Fruit fly (Drosophila melanogaster) whole organism, embryonic: ENCODE data around the gene Hexo1.

Source experiments
- ATbp ChIP-seq: fragments of 200-800 bp; sonication (Bioruptor generic); optimal IDR thresholded peaks from 2 replicates; lab custom pipeline; 2017; ENCODE audit warnings: missing biosample characterization, mild to moderate bottlenecking, missing genetic modification characterization, missing genetic modification reagents
- B-H1 ChIP-seq: fragments of 200-800 bp; sonication (Bioruptor generic); IDR thresholded peaks from 3 replicates; pipeline ENCODE4 v1.3.6; 2022; ENCODE audit warnings: missing biosample characterization, missing genetic modification characterization
- CG10267 ChIP-seq: fragments of 200-800 bp; sonication (Bioruptor generic); optimal IDR thresholded peaks from 2 replicates; lab custom pipeline; 2018; ENCODE audit warnings: missing biosample characterization, mild to moderate bottlenecking, missing genetic modification characterization, moderate library complexity
- CG10959 ChIP-seq: fragments of 200-800 bp; sonication (Bioruptor generic); IDR thresholded peaks from 2 replicates; pipeline ENCODE4 v1.3.6; 2022; ENCODE audit warnings: missing biosample characterization, missing genetic modification characterization
- CG11085 ChIP-seq: fragments of 200-800 bp; sonication (Bioruptor generic); IDR thresholded peaks from 2 replicates; pipeline ENCODE4 v1.3.6; 2022; ENCODE audit warnings: missing biosample characterization, missing genetic modification characterization
- CG12104 ChIP-seq: fragments of 200-800 bp; sonication (Bioruptor generic); optimal IDR thresholded peaks from 3 replicates; lab custom pipeline; 2016; ENCODE audit warnings: missing biosample characterization, missing genetic modification characterization
- CG13775 ChIP-seq: fragments of 200-800 bp; sonication (Bioruptor generic); optimal IDR thresholded peaks from 3 replicates; lab custom pipeline; 2017; ENCODE audit warnings: missing biosample characterization, mild to moderate bottlenecking, missing genetic modification characterization
- CG14014 ChIP-seq: fragments of 200-800 bp; sonication (Bioruptor generic); IDR thresholded peaks from 2 replicates; pipeline ENCODE4 v1.3.6; 2022; ENCODE audit warnings: missing biosample characterization, missing genetic modification characterization
- CG14860 ChIP-seq: fragments of 200-800 bp; sonication (Bioruptor generic); IDR thresholded peaks from 3 replicates; pipeline ENCODE4 v1.3.6; 2022; ENCODE audit warnings: missing biosample characterization, missing genetic modification characterization; ENCODE audit not compliant: partially characterized antibody
- CG2199 ChIP-seq: fragments of 200-800 bp; sonication (Bioruptor generic); IDR thresholded peaks from 3 replicates; pipeline ENCODE4 v1.3.6; 2022; ENCODE audit warnings: missing biosample characterization, missing genetic modification characterization
- CG32767 ChIP-seq: fragments of 200-800 bp; sonication (Bioruptor generic); IDR thresholded peaks from 2 replicates; pipeline ENCODE4 v1.3.6; 2022; ENCODE audit warnings: missing biosample characterization, missing genetic modification characterization
- CG34422 ChIP-seq: fragments of 200-800 bp; sonication (Bioruptor generic); IDR thresholded peaks from 3 replicates; pipeline ENCODE4 v1.3.6; 2022; ENCODE audit warnings: missing biosample characterization, missing genetic modification characterization
- CG4617 ChIP-seq: fragments of 200-800 bp; sonication (Bioruptor generic); optimal IDR thresholded peaks from 3 replicates; lab custom pipeline; 2016; ENCODE audit warnings: missing biosample characterization, missing genetic modification characterization, borderline replicate concordance
- CG4820 ChIP-seq: fragments of 200-800 bp; sonication (Bioruptor generic); optimal IDR thresholded peaks from 3 replicates; lab custom pipeline; 2016; ENCODE audit warnings: missing biosample characterization, missing genetic modification characterization
- CG5180 ChIP-seq: fragments of 200-800 bp; sonication (Bioruptor generic); optimal IDR thresholded peaks from 3 replicates; lab custom pipeline; 2017; ENCODE audit warnings: missing biosample characterization, missing genetic modification characterization, mild to moderate bottlenecking, moderate library complexity, missing genetic modification reagents
- CG6854 ChIP-seq: fragments of 200-800 bp; sonication (Bioruptor generic); optimal IDR thresholded peaks from 3 replicates; lab custom pipeline; 2017; ENCODE audit warnings: missing biosample characterization, mild to moderate bottlenecking, missing genetic modification characterization
- Hmr ChIP-seq: fragments of 200-800 bp; sonication (Bioruptor generic); optimal IDR thresholded peaks from 3 replicates; lab custom pipeline; 2017; ENCODE audit warnings: mild to moderate bottlenecking, missing biosample characterization, missing genetic modification reagents, missing genetic modification characterization
- Hr78 ChIP-seq, 2 experiments: fragments of 200-800 bp in 1 of 2; fragments of >200 bp in 1 of 2; sonication (Bioruptor generic) in 1 of 2; optimal IDR thresholded peaks; 2 replicates each; lab custom pipeline; 2017 to 2019; ENCODE audit warnings: missing biosample characterization in 2 of 2, missing genetic modification characterization in 2 of 2, mild to moderate bottlenecking in 1 of 2, moderate library complexity in 1 of 2
- Lhr ChIP-seq: fragments of 200-800 bp; sonication (Bioruptor generic); optimal IDR thresholded peaks from 3 replicates; lab custom pipeline; 2017; ENCODE audit warnings: mild to moderate bottlenecking, missing biosample characterization, missing genetic modification reagents, missing genetic modification characterization
- MTF-1 ChIP-seq: fragments of 200-800 bp; sonication (Bioruptor generic); optimal IDR thresholded peaks from 2 replicates; lab custom pipeline; 2018; ENCODE audit warnings: missing biosample characterization, mild to moderate bottlenecking, missing genetic modification characterization, borderline replicate concordance
- Med ChIP-seq: fragments of 200-800 bp; sonication (Bioruptor generic); peaks from one replicate; lab custom pipeline; 2016; ENCODE audit warnings: missing biosample characterization, missing genetic modification characterization, mild to moderate bottlenecking, inconsistent platforms, moderate library complexity
- Pdp1 ChIP-seq, 2 experiments: fragments of 200-800 bp; sonication (Bioruptor generic); optimal IDR thresholded peaks; 3 replicates each; lab custom pipeline; 2016; ENCODE audit warnings: missing biosample characterization in 2 of 2, missing genetic modification characterization in 2 of 2, mild to moderate bottlenecking in 1 of 2, moderate library complexity in 1 of 2
- Ptx1 ChIP-seq: fragments of 200-800 bp; sonication (Bioruptor generic); IDR thresholded peaks from 2 replicates; pipeline ENCODE4 v1.3.6; 2022; ENCODE audit warnings: missing biosample characterization, missing genetic modification characterization
- Trl ChIP-seq, 3 experiments: fragments of >200 bp in 2 of 3; fragments of 200-800 bp in 1 of 3; sonication (Bioruptor generic) in 1 of 3; optimal IDR thresholded peaks; 2 replicates in 1 of 3; 3 replicates in 2 of 3; lab custom pipeline; 2016 to 2017; ENCODE audit warnings: missing biosample characterization in 1 of 3, missing genetic modification characterization in 1 of 3
- YL-1 ChIP-seq: fragments of 200-800 bp; sonication (Bioruptor generic); optimal IDR thresholded peaks from 3 replicates; lab custom pipeline; 2017; ENCODE audit warnings: missing biosample characterization, mild to moderate bottlenecking, missing genetic modification characterization
- bbx ChIP-seq: fragments of 200-800 bp; sonication (Bioruptor generic); IDR thresholded peaks from 2 replicates; pipeline ENCODE4 v1.3.6; 2022; ENCODE audit warnings: missing biosample characterization, missing genetic modification characterization; ENCODE audit not compliant: partially characterized antibody
- bigmax ChIP-seq: fragments of 200-800 bp; sonication (Bioruptor generic); optimal IDR thresholded peaks from 2 replicates; lab custom pipeline; 2018; ENCODE audit warnings: missing biosample characterization, mild to moderate bottlenecking, missing genetic modification characterization
- bsh ChIP-seq, 2 experiments: fragments of 200-800 bp; sonication (Bioruptor generic); optimal IDR thresholded peaks; 2 replicates each; lab custom pipeline; 2017 to 2018; ENCODE audit warnings: mild to moderate bottlenecking in 2 of 2, missing biosample characterization in 2 of 2, missing genetic modification characterization in 2 of 2, moderate library complexity in 1 of 2
- cato ChIP-seq: fragments of 200-800 bp; sonication (Bioruptor generic); optimal IDR thresholded peaks from 2 replicates; lab custom pipeline; 2016; ENCODE audit warnings: missing biosample characterization, missing genetic modification characterization, borderline replicate concordance
- cg ChIP-seq: fragments of 200-800 bp; sonication (Bioruptor generic); optimal IDR thresholded peaks from 3 replicates; lab custom pipeline; 2019; ENCODE audit warnings: missing biosample characterization, mild to moderate bottlenecking, missing genetic modification characterization, moderate library complexity
- chm ChIP-seq: fragments of 200-800 bp; sonication (Bioruptor generic); IDR thresholded peaks from 2 replicates; pipeline ENCODE4 v1.3.6; 2022; ENCODE audit warnings: missing biosample characterization, missing genetic modification characterization
- gem ChIP-seq: fragments of 200-800 bp; sonication (Bioruptor generic); optimal IDR thresholded peaks from 2 replicates; lab custom pipeline; 2019; ENCODE audit warnings: missing biosample characterization, mild to moderate bottlenecking, missing genetic modification characterization, moderate library complexity
- grn ChIP-seq: fragments of 200-800 bp; sonication (Bioruptor generic); optimal IDR thresholded peaks from 3 replicates; lab custom pipeline; 2017; ENCODE audit warnings: missing biosample characterization, missing genetic modification characterization
- h ChIP-seq: fragments of >200 bp; optimal IDR thresholded peaks from 2 replicates; lab custom pipeline; 2017
- her ChIP-seq: fragments of 200-800 bp; sonication (Bioruptor generic); optimal IDR thresholded peaks from 2 replicates; lab custom pipeline; 2016; ENCODE audit warnings: missing biosample characterization, missing genetic modification characterization
- insv ChIP-seq, 2 experiments: fragments of 200-800 bp; sonication (Bioruptor generic); optimal IDR thresholded peaks; 3 replicates each; lab custom pipeline; 2016 to 2018; ENCODE audit warnings: missing biosample characterization in 2 of 2, missing genetic modification characterization in 2 of 2
- lmd ChIP-seq: fragments of 200-800 bp; sonication (Bioruptor generic); IDR thresholded peaks from 2 replicates; pipeline ENCODE4 v1.3.6; 2022; ENCODE audit warnings: missing biosample characterization, missing genetic modification characterization
- lov ChIP-seq, 2 experiments: fragments of 200-800 bp in 1 of 2; fragments of >200 bp in 1 of 2; sonication (Bioruptor generic) in 1 of 2; IDR thresholded peaks in 1 of 2; optimal IDR thresholded peaks in 1 of 2; 2 replicates in 1 of 2; 3 replicates in 1 of 2; pipeline versions ENCODE4 v1.3.6 to Lab custom; 2017 to 2022; ENCODE audit warnings: missing biosample characterization in 1 of 2, missing genetic modification characterization in 1 of 2
- pan ChIP-seq, 4 experiments: fragments of >200 bp in 3 of 4; fragments of 200-800 bp in 1 of 4; sonication (Bioruptor generic) in 1 of 4; optimal IDR thresholded peaks in 3 of 4; IDR thresholded peaks in 1 of 4; 2 replicates each; pipeline versions ENCODE4 v1.3.6 to Lab custom; 2017 to 2022; ENCODE audit warnings: missing biosample characterization in 2 of 4, missing genetic modification characterization in 2 of 4, mixed read lengths in 1 of 4
- sens ChIP-seq: fragments of 200-800 bp; sonication (Bioruptor generic); peaks from one replicate; lab custom pipeline; 2016; ENCODE audit warnings: missing biosample characterization, missing genetic modification characterization
- so ChIP-seq: fragments of 200-800 bp; sonication (Bioruptor generic); IDR thresholded peaks from 3 replicates; pipeline ENCODE4 v1.3.6; 2022; ENCODE audit warnings: missing biosample characterization, missing genetic modification characterization
- usp ChIP-seq: fragments of >200 bp; optimal IDR thresholded peaks from 2 replicates; lab custom pipeline; 2017; ENCODE audit warnings: missing biosample characterization, missing genetic modification characterization
- yki ChIP-seq: fragments of >200 bp; optimal IDR thresholded peaks from 3 replicates; lab custom pipeline; 2018
- zf30C ChIP-seq: fragments of 200-800 bp; sonication (Bioruptor generic); optimal IDR thresholded peaks from 3 replicates; lab custom pipeline; 2018; ENCODE audit warnings: missing biosample characterization, mild to moderate bottlenecking, missing genetic modification characterization

Gene Hexo1

dm6 chr3L:4252862-4253610 is 35.4 kb upstream of the Hexo1 start (continued):
- TF ChIP-seq Ptx1 (GFP tag; lab: Robert Waterston, UW) (no peak), CG14014 (GFP tag; lab: Robert Waterston, UW) (no peak), CG6854 (GFP tag; lab: Kevin White, UChicago) (no peak), insv (GFP tag; optimal IDR thresholded peaks at IDR 0.05; lab: Kevin White, UChicago) (peak in 1 of 2 experiments; percentile 15), CG2199 (GFP tag; lab: Robert Waterston, UW) (0 out of 3 replicates have a peak, but pooled peaks have one; percentile 27), bigmax (no peak), CG13775 (GFP tag; lab: Kevin White, UChicago) (no peak), Med (GFP tag; lab: Kevin White, UChicago) (peak; percentile 86), Pdp1 (GFP tag; optimal IDR thresholded peaks at IDR 0.05; lab: Kevin White, UChicago) (peak in 1 of 2 experiments; percentile 29), B-H1 (no peak), usp (no peak), cato (GFP tag; lab: Kevin White, UChicago) (no peak), zf30C (GFP tag; lab: Kevin White, UChicago) (peak; percentile 89), Lhr (GFP tag; lab: Kevin White, UChicago) (no peak)

- no peak for TF ChIP-seq ATbp (GFP tag; lab: Kevin White, UChicago)
- 0 out of 3 replicates have a peak, but pooled peaks have one; percentile 12 for TF ChIP-seq so (GFP tag; lab: Robert Waterston, UW)
- TF ChIP-seq bbx (GFP tag; lab: Robert Waterston, UW): 0 out of 2 replicates have a peak, but pooled peaks have one; percentile 14
- TF ChIP-seq grn (GFP tag; lab: Kevin White, UChicago): no peak
- TF ChIP-seq Med (GFP tag; lab: Kevin White, UChicago): peak; percentile 20
- TF ChIP-seq lmd: 0 out of 2 replicates have a peak, but pooled peaks have one; percentile 12
- 0 out of 3 replicates have a peak, but pooled peaks have one; percentile 20 for TF ChIP-seq CG14860 (GFP tag; lab: Robert Waterston, UW)
- TF ChIP-seq her (GFP tag; lab: Kevin White, UChicago): no peak
- peak; percentile 91 for TF ChIP-seq cg (GFP tag; lab: Kevin White, UChicago)
- peak in 1 of 2 experiments; percentile 13 for TF ChIP-seq Trl (optimal IDR thresholded peaks at IDR 0.05; lab: Kevin White, UChicago)
- TF ChIP-seq Trl (GFP tag; optimal IDR thresholded peaks at IDR 0.05; lab: Kevin White, UChicago): no peak
- peak; percentile 4 for TF ChIP-seq CG5180 (GFP tag; lab: Kevin White, UChicago)
- no peak for TF ChIP-seq pan (optimal IDR thresholded peaks at IDR 0.05; lab: Kevin White, UChicago)
- peak in 1 of 2 experiments; percentile 25 for TF ChIP-seq pan (GFP tag; optimal IDR thresholded peaks at IDR 0.05 in 1 of 2, IDR thresholded peaks at IDR 0.05 in 1 of 2)
- peak; percentile 48 for TF ChIP-seq sens (GFP tag; lab: Kevin White, UChicago)
- peak; percentile 46 for TF ChIP-seq CG4617 (GFP tag; lab: Kevin White, UChicago)
- peak in 1 of 2 experiments; percentile 54 for TF ChIP-seq Hr78 (GFP tag; optimal IDR thresholded peaks at IDR 0.05; lab: Kevin White, UChicago)
- TF ChIP-seq CG4820 (GFP tag; lab: Kevin White, UChicago): no peak
- TF ChIP-seq CG10267: no peak
- no peak for TF ChIP-seq CG34422 (GFP tag; lab: Robert Waterston, UW)
- no peak for TF ChIP-seq gem
- TF ChIP-seq lov (optimal IDR thresholded peaks at IDR 0.05; lab: Kevin White, UChicago): no peak
- no peak for TF ChIP-seq lov (GFP tag; IDR thresholded peaks at IDR 0.05; lab: Robert Waterston, UW)
- TF ChIP-seq h (lab: Kevin White, UChicago): no peak
- 0 out of 2 replicates have a peak, but pooled peaks have one; percentile 31 for TF ChIP-seq CG10959 (GFP tag; lab: Robert Waterston, UW)
- no peak for TF ChIP-seq yki
- peak; percentile 30 for TF ChIP-seq YL-1 (GFP tag; lab: Kevin White, UChicago)
- no peak for TF ChIP-seq bsh (GFP tag; optimal IDR thresholded peaks at IDR 0.05; lab: Kevin White, UChicago)
- TF ChIP-seq CG12104 (GFP tag; lab: Kevin White, UChicago): peak; percentile 6
- TF ChIP-seq Pdp1 (GFP tag; optimal IDR thresholded peaks at IDR 0.05; lab: Kevin White, UChicago): no peak
- no peak for TF ChIP-seq Hmr (GFP tag; lab: Kevin White, UChicago)
- TF ChIP-seq MTF-1 (GFP tag; lab: Kevin White, UChicago): no peak
- TF ChIP-seq CG11085 (GFP tag; lab: Robert Waterston, UW): no peak
- TF ChIP-seq chm (GFP tag; lab: Robert Waterston, UW): peak; percentile 13; the same call in 1 of the 2 replicates
- TF ChIP-seq CG32767 (GFP tag; lab: Robert Waterston, UW): peak; percentile 57; the same call in 1 of the 2 replicates
These were observed 34.7 kb upstream of the Hexo1 start for dm6 chr3L:4253611-4254300.
